Worm (Caenorhabditis elegans) whole organism, L4 larva: Measurements from ENCODE around the gene F46C3.6.

Source experiments
- D1046.2 ChIP-seq: fragments of 200-800 bp; sonication (Bioruptor generic); IDR thresholded peaks from 2 replicates; pipeline ENCODE4 v1.3.6; 2022; ENCODE audit warnings: missing genetic modification characterization, missing compliant biosample characterization
- F37D6.2 ChIP-seq: sonication (generic microtip); optimal IDR thresholded peaks from 2 replicates; lab custom pipeline; 2016; ENCODE audit warnings: mild to moderate bottlenecking, missing genetic modification characterization, missing compliant biosample characterization
- R02D3.7 ChIP-seq: fragments of 150-350 bp; sonication (generic microtip); optimal IDR thresholded peaks from 3 replicates; lab custom pipeline; 2014; ENCODE audit warnings: missing biosample characterization, missing genetic modification characterization
- aha-1 ChIP-seq: fragments of 150-350 bp; peaks from one replicate; lab custom pipeline; 2014; ENCODE audit warnings: missing biosample characterization, missing genetic modification characterization
- ceh-28 ChIP-seq: fragments of 150-350 bp; optimal IDR thresholded peaks from 2 replicates; lab custom pipeline; 2014; ENCODE audit warnings: missing biosample characterization, missing genetic modification reagents, missing genetic modification characterization
- ceh-32 ChIP-seq: sonication (generic microtip); optimal IDR thresholded peaks from 2 replicates; lab custom pipeline; 2016; ENCODE audit warnings: mild to moderate bottlenecking, missing genetic modification characterization, missing compliant biosample characterization; ENCODE audit not compliant: poor library complexity
- ceh-82 ChIP-seq: sonication (generic microtip); optimal IDR thresholded peaks from 2 replicates; lab custom pipeline; 2017; ENCODE audit warnings: missing biosample characterization, missing genetic modification characterization
- daf-16 ChIP-seq, 3 experiments: sonication (generic microtip); optimal IDR thresholded peaks; 2 replicates each; lab custom pipeline; 2016 to 2017; ENCODE audit warnings: missing genetic modification characterization in 3 of 3, missing genetic modification reagents in 3 of 3, mild to moderate bottlenecking in 2 of 3, missing compliant biosample characterization in 2 of 3, missing biosample characterization in 1 of 3, moderate library complexity in 1 of 3
- daf-19 ChIP-seq: fragments of 200-800 bp; sonication (Bioruptor generic); conservative IDR thresholded peaks from 2 replicates; pipeline ENCODE4 v1.3.6; 2022; ENCODE audit warnings: missing genetic modification characterization, missing compliant biosample characterization
- dmd-9 ChIP-seq: fragments of 200-800 bp; sonication (Bioruptor generic); IDR thresholded peaks from 2 replicates; pipeline ENCODE4 v1.3.6; 2022; ENCODE audit warnings: missing genetic modification reagents, missing genetic modification characterization, missing compliant biosample characterization
- dpl-1 ChIP-seq: fragments of 150-350 bp; optimal IDR thresholded peaks from 2 replicates; lab custom pipeline; 2014; ENCODE audit warnings: missing biosample characterization, missing genetic modification reagents, missing genetic modification characterization
- dve-1 ChIP-seq: sonication (generic microtip); optimal IDR thresholded peaks from 2 replicates; lab custom pipeline; 2017; ENCODE audit warnings: antibody characterized with exemption, mild to moderate bottlenecking, missing genetic modification characterization, missing compliant biosample characterization; ENCODE audit not compliant: insufficient read depth
- egl-27 ChIP-seq: sonication (generic microtip); optimal IDR thresholded peaks from 3 replicates; lab custom pipeline; 2017; ENCODE audit warnings: missing biosample characterization, missing genetic modification reagents, missing genetic modification characterization
- fkh-10 ChIP-seq: fragments of 150-350 bp; optimal IDR thresholded peaks from 2 replicates; lab custom pipeline; 2014; ENCODE audit warnings: missing biosample characterization, missing genetic modification reagents, missing genetic modification characterization
- fos-1 ChIP-seq: fragments of 150-350 bp; optimal IDR thresholded peaks from 2 replicates; lab custom pipeline; 2014; ENCODE audit warnings: missing biosample characterization, missing genetic modification characterization
- hlh-11 ChIP-seq: fragments of 200-800 bp; sonication (Bioruptor generic); optimal IDR thresholded peaks from 2 replicates; lab custom pipeline; 2018; ENCODE audit warnings: mild to moderate bottlenecking, missing genetic modification characterization, missing compliant biosample characterization
- hmg-1.1 ChIP-seq: fragments of 200-800 bp; sonication (Bioruptor generic); IDR thresholded peaks from 2 replicates; pipeline ENCODE4 v1.3.6; 2022; ENCODE audit warnings: missing genetic modification reagents, missing genetic modification characterization, missing compliant biosample characterization
- lin-38 ChIP-seq: fragments of 200-800 bp; sonication (Bioruptor generic); IDR thresholded peaks from 2 replicates; pipeline ENCODE4 v1.3.6; 2022; ENCODE audit warnings: missing genetic modification reagents, missing genetic modification characterization, missing compliant biosample characterization
- lir-3 ChIP-seq: sonication (generic microtip); optimal IDR thresholded peaks from 2 replicates; lab custom pipeline; 2016; ENCODE audit warnings: mild to moderate bottlenecking, missing genetic modification characterization, missing compliant biosample characterization
- mes-2 ChIP-seq: sonication (generic microtip); optimal IDR thresholded peaks from 2 replicates; lab custom pipeline; 2016; ENCODE audit warnings: missing genotype, mild to moderate bottlenecking, missing genetic modification characterization, missing compliant biosample characterization; ENCODE audit not compliant: poor library complexity, severe bottlenecking
- mxl-3 ChIP-seq: fragments of 200-800 bp; sonication (Bioruptor generic); optimal IDR thresholded peaks from 2 replicates; lab custom pipeline; 2018; ENCODE audit warnings: mild to moderate bottlenecking, missing genetic modification characterization, missing compliant biosample characterization
- nhr-10 ChIP-seq: fragments of 150-350 bp; optimal IDR thresholded peaks from 2 replicates; lab custom pipeline; 2014; ENCODE audit warnings: missing biosample characterization, missing genetic modification characterization
- nhr-28 ChIP-seq: fragments of 150-350 bp; optimal IDR thresholded peaks from 2 replicates; lab custom pipeline; 2014; ENCODE audit warnings: missing biosample characterization, missing genetic modification characterization
- nhr-41 ChIP-seq: fragments of 200-800 bp; sonication (Bioruptor generic); IDR thresholded peaks from 2 replicates; pipeline ENCODE4 v1.3.6; 2022; ENCODE audit warnings: missing genetic modification reagents, missing genetic modification characterization, missing compliant biosample characterization
- nhr-42 ChIP-seq: fragments of 200-800 bp; sonication (Bioruptor generic); IDR thresholded peaks from 2 replicates; pipeline ENCODE4 v1.3.6; 2022; ENCODE audit warnings: missing genetic modification characterization, missing compliant biosample characterization
- pha-4 ChIP-seq, 2 experiments: fragments of 150-350 bp in 1 of 2; fragments of 200-800 bp in 1 of 2; sonication (Bioruptor generic) in 1 of 2; IDR thresholded peaks in 1 of 2; optimal IDR thresholded peaks in 1 of 2; 2 replicates each; pipeline versions ENCODE4 v1.3.6 to Lab custom; 2014 to 2022; ENCODE audit warnings: missing genetic modification characterization in 2 of 2, missing genetic modification reagents in 2 of 2, missing biosample characterization in 1 of 2, missing compliant biosample characterization in 1 of 2
- php-3 ChIP-seq: fragments of 200-800 bp; sonication (Bioruptor generic); IDR thresholded peaks from 2 replicates; pipeline ENCODE4 v1.3.6; 2022; ENCODE audit warnings: missing genetic modification reagents, missing genetic modification characterization, missing compliant biosample characterization
- pqm-1 ChIP-seq: sonication (generic microtip); optimal IDR thresholded peaks from 2 replicates; lab custom pipeline; 2017; ENCODE audit warnings: missing biosample characterization, missing genetic modification characterization
- skn-1 ChIP-seq: fragments of 150-350 bp; optimal IDR thresholded peaks from 2 replicates; lab custom pipeline; 2014; ENCODE audit warnings: missing biosample characterization, missing genetic modification characterization
- snpc-1.2 ChIP-seq: fragments of 200-800 bp; sonication (Bioruptor generic); IDR thresholded peaks from 2 replicates; pipeline ENCODE4 v1.3.6; 2022; ENCODE audit warnings: missing genetic modification reagents, missing genetic modification characterization, missing compliant biosample characterization
- zip-2 ChIP-seq: fragments of 150-350 bp; optimal IDR thresholded peaks from 2 replicates; lab custom pipeline; 2014; ENCODE audit warnings: missing biosample characterization, missing genetic modification characterization
- ztf-11 ChIP-seq: fragments of 150-350 bp; optimal IDR thresholded peaks from 2 replicates; lab custom pipeline; 2014; ENCODE audit warnings: missing biosample characterization, missing genetic modification characterization
- ztf-7 ChIP-seq: fragments of 150-350 bp; optimal IDR thresholded peaks from 2 replicates; lab custom pipeline; 2014; ENCODE audit warnings: missing biosample characterization, missing genetic modification characterization

The F46C3.6 gene

DNA sequence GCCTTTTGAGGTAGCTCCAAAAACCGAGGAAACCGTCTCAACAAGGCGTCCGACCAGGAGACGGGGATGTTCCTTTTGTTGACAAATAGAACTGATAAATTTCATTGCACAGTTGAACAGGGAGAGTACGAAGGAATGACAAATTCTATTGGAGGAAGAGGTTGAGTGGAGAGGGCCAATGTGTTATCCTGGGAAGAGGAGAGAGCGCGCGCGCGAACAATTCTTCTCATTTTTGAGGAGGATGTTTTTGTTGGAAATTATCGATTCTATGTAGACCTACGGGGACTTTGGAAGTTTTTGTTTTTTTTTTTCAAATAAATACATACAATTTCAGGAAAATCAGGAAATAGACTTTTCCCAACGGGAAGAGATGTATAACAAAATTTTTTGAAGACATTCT lies 17.8 kb upstream of the F46C3.6 start:
- TF ChIP-seq mes-2 (no peak), D1046.2 (GFP tag; lab: Robert Waterston, UW) (no peak), pha-4 (GFP tag; IDR thresholded peaks at IDR 0.05; lab: Robert Waterston, UW) (no peak), pha-4 (tag; optimal IDR thresholded peaks at IDR 0.05; lab: Kevin White, UChicago) (no peak), ztf-7 (no peak), mxl-3 (GFP tag; lab: Kevin White, UChicago) (no peak), dve-1 (tag; lab: Kevin White, UChicago) (no peak), php-3 (no peak), snpc-1.2 (no peak), lir-3 (tag; lab: Kevin White, UChicago) (no peak), aha-1 (no peak)

DNA sequence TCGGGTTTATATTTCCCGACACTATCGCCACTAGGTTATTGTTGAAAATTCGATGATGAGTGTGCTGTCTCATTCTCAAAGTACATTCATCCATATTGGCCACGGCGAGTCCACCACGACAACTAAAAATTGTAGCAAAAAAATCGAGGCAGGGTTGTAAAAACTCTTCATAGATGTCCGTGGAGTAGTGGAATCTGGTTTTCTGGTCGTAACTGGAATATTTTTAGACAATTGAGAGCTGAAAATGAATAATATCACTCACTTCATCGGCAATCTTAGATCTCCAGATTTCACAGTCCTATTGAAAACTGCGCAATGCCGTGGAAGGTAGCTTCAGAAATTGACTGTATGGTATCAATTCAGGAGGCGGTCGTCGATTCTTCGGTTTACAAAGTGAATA lies 15.6 kb upstream of the F46C3.6 start:
- TF ChIP-seq daf-16 (GFP tag; optimal IDR thresholded peaks at IDR 0.05; lab: Kevin White, UChicago), result no peak
- no peak for TF ChIP-seq daf-16 (tag; optimal IDR thresholded peaks at IDR 0.05; lab: Kevin White, UChicago)
- TF ChIP-seq ztf-11 (tag; lab: Kevin White, UChicago), result no peak
- peak; percentile 95 for TF ChIP-seq aha-1

- no peak for TF ChIP-seq lin-38 (GFP tag; lab: Robert Waterston, UW)
- no peak for TF ChIP-seq fkh-10 (GFP tag; lab: Kevin White, UChicago)
These were observed 13.6 kb upstream of the F46C3.6 start, which contains the start of gene hum-4 for ce11 chrX:11433488-11433887. Gene hum-4 (minus strand): TSS chrX:11433588.

DNA sequence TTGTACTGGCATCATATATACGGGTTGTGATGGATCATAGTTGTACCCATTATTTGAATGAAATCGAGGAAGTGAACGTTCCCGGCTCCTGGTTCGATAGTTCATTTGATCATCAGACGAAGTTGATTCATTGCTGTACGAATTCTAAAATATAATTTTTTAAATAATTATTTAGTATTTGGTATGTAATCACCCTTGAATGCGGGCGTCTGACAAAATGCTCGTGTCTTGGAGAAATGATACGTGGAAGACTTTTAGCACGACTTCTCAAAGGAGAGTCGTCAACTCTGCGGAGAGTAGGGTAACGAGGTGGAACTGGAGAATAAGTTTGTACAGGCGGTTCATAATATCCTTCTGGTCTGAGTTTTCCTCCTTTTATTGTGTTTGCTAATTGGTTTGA lies 7.7 kb upstream of the F46C3.6 start:
- TF ChIP-seq ceh-32 (tag; lab: Kevin White, UChicago) (no peak), aha-1 (peak; percentile 93), ztf-7 (no peak), skn-1 (no peak)

DNA sequence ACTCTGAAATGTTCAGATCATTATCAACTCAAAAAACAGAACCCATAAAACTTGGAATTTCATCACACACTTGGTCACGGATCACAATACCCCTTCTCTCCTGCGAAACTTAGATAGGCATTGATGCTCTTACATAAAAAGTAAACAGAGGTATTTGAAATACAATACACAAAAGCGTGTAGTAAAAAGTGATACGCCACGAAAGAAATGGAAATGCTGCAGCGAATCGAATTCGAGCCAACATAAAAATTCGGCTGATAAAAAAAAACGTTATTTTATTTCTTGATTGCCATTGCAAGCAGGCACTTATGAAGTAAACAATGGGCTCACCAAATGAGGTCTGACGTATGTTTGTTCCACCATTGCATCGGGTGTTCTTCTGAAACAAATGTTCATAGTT lies 6.8 kb upstream of the F46C3.6 start:
- TF ChIP-seq dmd-9 (no peak), fos-1 (no peak), php-3 (no peak), R02D3.7 (tag; lab: Kevin White, UChicago) (no peak), aha-1 (peak; percentile 45), ceh-82 (tag; lab: Kevin White, UChicago) (no peak), dve-1 (tag; lab: Kevin White, UChicago) (no peak), egl-27 (tag; lab: Kevin White, UChicago) (no peak), pqm-1 (tag; lab: Kevin White, UChicago) (peak; percentile 36), F37D6.2 (tag; lab: Kevin White, UChicago) (no peak), ztf-7 (no peak), daf-19 (no peak), hlh-11 (tag; lab: Kevin White, UChicago) (peak; percentile 20), nhr-28 (tag; lab: Kevin White, UChicago) (peak; percentile 14), dpl-1 (GFP tag; lab: Kevin White, UChicago) (no peak), zip-2 (tag; lab: Kevin White, UChicago) (no peak), daf-16 (GFP tag; optimal IDR thresholded peaks at IDR 0.05; lab: Kevin White, UChicago) (no peak), daf-16 (tag; optimal IDR thresholded peaks at IDR 0.05; lab: Kevin White, UChicago) (peak; percentile 86)
- TF ChIP-seq, all 104 proteins: peak for 5

DNA sequence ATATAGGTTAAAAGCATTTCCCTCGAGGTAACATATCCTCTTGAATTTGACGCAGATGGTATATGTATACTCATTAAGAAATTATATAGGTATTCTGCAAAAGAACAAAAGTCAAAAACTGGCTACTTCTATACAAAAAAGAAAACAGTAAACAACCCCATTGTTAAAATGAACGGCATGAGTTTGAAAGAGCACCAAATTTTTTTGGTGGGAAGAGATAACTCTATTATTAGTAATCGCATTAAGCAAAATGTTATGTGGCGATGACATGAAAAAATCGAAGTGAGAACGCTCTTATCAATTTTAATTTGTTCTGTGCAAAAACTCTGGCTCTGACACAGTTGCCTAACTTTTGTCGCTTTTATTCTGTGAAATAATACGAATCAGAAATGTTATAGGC lies 1.2 kb downstream of the F46C3.6 start, which contains the start of gene F46C3.2:
TSS of gene F46C3.2 (minus strand) at position 101 of the 400 bp plus-strand sequence.
- TF ChIP-seq nhr-10 (no peak), nhr-42 (GFP tag; lab: Robert Waterston, UW) (no peak), fkh-10 (GFP tag; lab: Kevin White, UChicago) (no peak), F37D6.2 (tag; lab: Kevin White, UChicago) (no peak), nhr-28 (tag; lab: Kevin White, UChicago) (peak; percentile 16), nhr-41 (GFP tag; lab: Robert Waterston, UW) (no peak), pqm-1 (tag; lab: Kevin White, UChicago) (peak; percentile 40), ceh-28 (tag; lab: Kevin White, UChicago) (no peak), daf-16 (GFP tag; optimal IDR thresholded peaks at IDR 0.05; lab: Kevin White, UChicago) (no peak), daf-16 (tag; optimal IDR thresholded peaks at IDR 0.05; lab: Kevin White, UChicago) (peak; percentile 35), hmg-1.1 (GFP tag; lab: Robert Waterston, UW) (no peak)
- TF ChIP-seq, all 104 proteins: peak for 3
